Worm (Caenorhabditis elegans): ENCODE measurements around the gene dnj-17.

The dnj-17 gene

ce11 chrIII:13370980-13371379 lies 22.2 kb downstream of the dnj-17 start, which contains the start of gene T03F6.9:
Gene T03F6.9, minus strand, starts transcription at chrIII:13371080.
- TF ChIP-seq aly-1 (tag; optimal IDR thresholded peaks at IDR 0.05) (no peak), ceh-13 (GFP tag; optimal IDR thresholded peaks at IDR 0.05) (no peak), flt-1 (GFP tag; IDR thresholded peaks at IDR 0.05) (no peak), tra-4 (tag; optimal IDR thresholded peaks at IDR 0.05) (no peak), tbx-11 (GFP tag; IDR thresholded peaks at IDR 0.05) (no peak), sea-1 (GFP tag; conservative IDR thresholded peaks at IDR 0.05) (no peak), ets-7 (tag; optimal IDR thresholded peaks at IDR 0.05) (no peak), hnd-1 (tag; optimal IDR thresholded peaks at IDR 0.05) (no peak), scrt-1 (GFP tag; IDR thresholded peaks at IDR 0.05) (no peak), hmbx-1 (tag; optimal IDR thresholded peaks at IDR 0.05) (no peak), tbx-37 (GFP tag; conservative IDR thresholded peaks at IDR 0.05) (no peak), F13C5.2 (tag; optimal IDR thresholded peaks at IDR 0.05) (no peak), ama-1 (optimal IDR thresholded peaks at IDR 0.05) (no peak), ceh-36 (tag; optimal IDR thresholded peaks at IDR 0.05) (no peak), hmg-4 (GFP tag; optimal IDR thresholded peaks at IDR 0.05) (no peak), pes-1 (GFP tag; IDR thresholded peaks at IDR 0.05) (no peak), B0310.2 (tag; optimal IDR thresholded peaks at IDR 0.05) (no peak)

ce11 chrIII:13359847-13360246 lies 33.3 kb downstream of the dnj-17 start:
- TF ChIP-seq tra-4 (tag; optimal IDR thresholded peaks at IDR 0.05) (no peak), hnd-1 (tag; optimal IDR thresholded peaks at IDR 0.05) (no peak), ceh-13 (GFP tag; optimal IDR thresholded peaks at IDR 0.05) (no peak), tbx-37 (GFP tag; conservative IDR thresholded peaks at IDR 0.05) (peak; percentile 19; the same call in 1 of the 2 replicates), hmbx-1 (tag; optimal IDR thresholded peaks at IDR 0.05) (no peak), pes-1 (GFP tag; IDR thresholded peaks at IDR 0.05) (no peak), ama-1 (optimal IDR thresholded peaks at IDR 0.05) (no peak), F13C5.2 (tag; optimal IDR thresholded peaks at IDR 0.05) (peak; percentile 25), tbx-11 (GFP tag; IDR thresholded peaks at IDR 0.05) (no peak), hmg-4 (GFP tag; optimal IDR thresholded peaks at IDR 0.05) (peak; percentile 50), ceh-36 (tag; optimal IDR thresholded peaks at IDR 0.05) (no peak), B0310.2 (tag; optimal IDR thresholded peaks at IDR 0.05) (no peak), scrt-1 (GFP tag; IDR thresholded peaks at IDR 0.05) (no peak), ets-7 (tag; optimal IDR thresholded peaks at IDR 0.05) (no peak)

- TF ChIP-seq ceh-13 (GFP tag; optimal IDR thresholded peaks at IDR 0.05) (no peak), tra-4 (tag; optimal IDR thresholded peaks at IDR 0.05) (no peak), tbx-37 (GFP tag; conservative IDR thresholded peaks at IDR 0.05) (no peak), aly-1 (tag; optimal IDR thresholded peaks at IDR 0.05) (no peak), flt-1 (GFP tag; IDR thresholded peaks at IDR 0.05) (no peak), hmbx-1 (tag; optimal IDR thresholded peaks at IDR 0.05) (no peak), pes-1 (GFP tag; IDR thresholded peaks at IDR 0.05) (no peak), scrt-1 (GFP tag; IDR thresholded peaks at IDR 0.05) (no peak), B0310.2 (tag; optimal IDR thresholded peaks at IDR 0.05) (no peak), ama-1 (optimal IDR thresholded peaks at IDR 0.05) (no peak), sea-1 (GFP tag; conservative IDR thresholded peaks at IDR 0.05) (no peak), ets-7 (tag; optimal IDR thresholded peaks at IDR 0.05) (no peak), hnd-1 (tag; optimal IDR thresholded peaks at IDR 0.05) (no peak), hmg-4 (GFP tag; optimal IDR thresholded peaks at IDR 0.05) (no peak), tbx-11 (GFP tag; IDR thresholded peaks at IDR 0.05) (no peak), F13C5.2 (tag; optimal IDR thresholded peaks at IDR 0.05) (no peak), ceh-36 (tag; optimal IDR thresholded peaks at IDR 0.05) (no peak)
Observed at ce11 chrIII:13359256-13359655, 33.9 kb downstream of the dnj-17 start, which contains the start of gene F53A2.9. Gene F53A2.9, minus strand, starts transcription at chrIII:13359356.

- TF ChIP-seq ceh-36 (tag; optimal IDR thresholded peaks at IDR 0.05) (no peak), tbx-37 (GFP tag; conservative IDR thresholded peaks at IDR 0.05) (no peak)
Observed at ce11 chrIII:13350964-13351363, 42.2 kb downstream of the dnj-17 start.

ce11 chrIII:13348891-13349290 lies 44.2 kb downstream of the dnj-17 start:
- TF ChIP-seq hmbx-1 (tag; optimal IDR thresholded peaks at IDR 0.05) (no peak), ets-7 (tag; optimal IDR thresholded peaks at IDR 0.05) (no peak), tbx-37 (GFP tag; conservative IDR thresholded peaks at IDR 0.05) (no peak), tbx-11 (GFP tag; IDR thresholded peaks at IDR 0.05) (no peak), flt-1 (GFP tag; IDR thresholded peaks at IDR 0.05) (no peak)

- TF ChIP-seq hmg-4 (GFP tag; optimal IDR thresholded peaks at IDR 0.05) = no peak
- TF ChIP-seq pes-1 (GFP tag; IDR thresholded peaks at IDR 0.05) = no peak
- no peak for TF ChIP-seq hnd-1 (tag; optimal IDR thresholded peaks at IDR 0.05)
- no peak for TF ChIP-seq aly-1 (tag; optimal IDR thresholded peaks at IDR 0.05)
- TF ChIP-seq ets-7 (tag; optimal IDR thresholded peaks at IDR 0.05) = no peak
- no peak for TF ChIP-seq sea-1 (GFP tag; conservative IDR thresholded peaks at IDR 0.05)
- TF ChIP-seq tbx-11 (GFP tag; IDR thresholded peaks at IDR 0.05) = no peak
- no peak for TF ChIP-seq tbx-37 (GFP tag; conservative IDR thresholded peaks at IDR 0.05)
- TF ChIP-seq ama-1 (optimal IDR thresholded peaks at IDR 0.05) = no peak
- TF ChIP-seq flt-1 (GFP tag; IDR thresholded peaks at IDR 0.05) = no peak
Observed at ce11 chrIII:13347782-13348327, 45.3 kb downstream of the dnj-17 start.

ce11 chrIII:13346785-13347184 lies 46.4 kb downstream of the dnj-17 start, which contains the start of gene mtm-6:
Gene mtm-6, plus strand, starts transcription at chrIII:13347085.
- no peak for TF ChIP-seq tbx-11 (GFP tag; IDR thresholded peaks at IDR 0.05)
- TF ChIP-seq hmbx-1 (tag; optimal IDR thresholded peaks at IDR 0.05) = no peak
- no peak for TF ChIP-seq tbx-37 (GFP tag; conservative IDR thresholded peaks at IDR 0.05)
- no peak for TF ChIP-seq flt-1 (GFP tag; IDR thresholded peaks at IDR 0.05)
- no peak for TF ChIP-seq sea-1 (GFP tag; conservative IDR thresholded peaks at IDR 0.05)
- TF ChIP-seq ets-7 (tag; optimal IDR thresholded peaks at IDR 0.05) = no peak
- TF ChIP-seq ceh-13 (GFP tag; optimal IDR thresholded peaks at IDR 0.05) = no peak
- no peak for TF ChIP-seq scrt-1 (GFP tag; IDR thresholded peaks at IDR 0.05)
- TF ChIP-seq aly-1 (tag; optimal IDR thresholded peaks at IDR 0.05) = no peak
- TF ChIP-seq hnd-1 (tag; optimal IDR thresholded peaks at IDR 0.05) = no peak
- TF ChIP-seq hmg-4 (GFP tag; optimal IDR thresholded peaks at IDR 0.05) = no peak
- TF ChIP-seq tra-4 (tag; optimal IDR thresholded peaks at IDR 0.05) = no peak
- no peak for TF ChIP-seq ama-1 (optimal IDR thresholded peaks at IDR 0.05)
- no peak for TF ChIP-seq F13C5.2 (tag; optimal IDR thresholded peaks at IDR 0.05)
- no peak for TF ChIP-seq ceh-36 (tag; optimal IDR thresholded peaks at IDR 0.05)
- no peak for TF ChIP-seq pes-1 (GFP tag; IDR thresholded peaks at IDR 0.05)
